Worm (Caenorhabditis elegans): ENCODE results near the gene rps-30.

DNA sequence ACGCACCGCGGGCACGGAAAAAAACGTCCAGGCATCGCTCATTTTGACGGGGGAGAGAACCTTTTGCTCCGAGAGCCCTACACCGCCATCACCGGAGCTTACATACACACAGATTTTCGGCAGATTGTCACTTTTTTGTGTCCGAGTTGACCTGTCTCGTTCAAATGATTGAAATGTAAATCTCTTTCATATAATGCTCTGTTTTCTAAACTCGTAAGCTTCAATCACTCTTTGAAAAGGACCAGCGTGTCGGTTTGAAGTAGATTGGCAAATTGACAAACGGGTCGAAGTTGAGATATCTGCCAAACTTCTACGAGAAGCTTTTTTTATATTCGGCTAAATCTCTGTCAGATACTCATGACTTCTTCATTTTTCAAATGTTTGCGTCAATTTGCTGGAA, 29.2 kb upstream of the rps-30 start:
- TF ChIP-seq nhr-28 (tag; optimal IDR thresholded peaks at IDR 0.05) = no peak
- no peak for TF ChIP-seq cnd-1 (tag; optimal IDR thresholded peaks at IDR 0.05)
- TF ChIP-seq flh-1 (GFP tag; optimal IDR thresholded peaks at IDR 0.05) = no peak
- TF ChIP-seq blmp-1 (tag; optimal IDR thresholded peaks at IDR 0.05) = no peak
- TF ChIP-seq unc-62 (GFP tag; optimal IDR thresholded peaks at IDR 0.05) = no peak
- no peak for TF ChIP-seq pha-4 (tag; optimal IDR thresholded peaks at IDR 0.05)

Measured in whole organism, mixed stage, embryonic.